Fruit fly (Drosophila melanogaster) whole organism, embryonic: ENCODE data around the gene Nepl20.

Source experiments
- Ada2b ChIP-seq: fragments of 200-800 bp; sonication (Bioruptor generic); IDR thresholded peaks from 2 replicates; pipeline ENCODE4 v1.3.6; 2022; ENCODE audit warnings: missing biosample characterization, missing genetic modification characterization
- C15 ChIP-seq: fragments of 200-800 bp; sonication (Bioruptor generic); IDR thresholded peaks from 3 replicates; pipeline ENCODE4 v1.3.6; 2022; ENCODE audit warnings: missing biosample characterization, missing genetic modification characterization
- CG10462 ChIP-seq: fragments of 200-800 bp; sonication (Bioruptor generic); optimal IDR thresholded peaks from 2 replicates; lab custom pipeline; 2016; ENCODE audit warnings: missing biosample characterization, missing genetic modification characterization
- CG14860 ChIP-seq: fragments of 200-800 bp; sonication (Bioruptor generic); IDR thresholded peaks from 3 replicates; pipeline ENCODE4 v1.3.6; 2022; ENCODE audit warnings: missing biosample characterization, missing genetic modification characterization; ENCODE audit not compliant: partially characterized antibody
- CG15011 ChIP-seq: fragments of 200-800 bp; sonication (Bioruptor generic); optimal IDR thresholded peaks from 3 replicates; lab custom pipeline; 2018; ENCODE audit warnings: missing biosample characterization, mild to moderate bottlenecking, missing genetic modification characterization
- CG1529 ChIP-seq: fragments of 200-800 bp; sonication (Bioruptor generic); optimal IDR thresholded peaks from 3 replicates; lab custom pipeline; 2018; ENCODE audit warnings: missing biosample characterization, missing genetic modification characterization
- CG17361 ChIP-seq: fragments of 200-800 bp; sonication (Bioruptor generic); IDR thresholded peaks from 3 replicates; pipeline ENCODE4 v1.3.6; 2022; ENCODE audit warnings: missing biosample characterization, missing genetic modification characterization
- CG2120 ChIP-seq: fragments of 200-800 bp; sonication (Bioruptor generic); optimal IDR thresholded peaks from 3 replicates; lab custom pipeline; 2016; ENCODE audit warnings: missing biosample characterization, missing genetic modification characterization
- CG30403 ChIP-seq: fragments of 200-800 bp; sonication (Bioruptor generic); optimal IDR thresholded peaks from 3 replicates; lab custom pipeline; 2016; ENCODE audit warnings: missing biosample characterization, missing genetic modification characterization
- CG32767 ChIP-seq: fragments of 200-800 bp; sonication (Bioruptor generic); IDR thresholded peaks from 2 replicates; pipeline ENCODE4 v1.3.6; 2022; ENCODE audit warnings: missing biosample characterization, missing genetic modification characterization
- CG3995 ChIP-seq: fragments of 200-800 bp; sonication (Bioruptor generic); optimal IDR thresholded peaks from 3 replicates; lab custom pipeline; 2016; ENCODE audit warnings: missing biosample characterization, missing genetic modification characterization
- CG4360 ChIP-seq: fragments of 200-800 bp; sonication (Bioruptor generic); IDR thresholded peaks from 2 replicates; pipeline ENCODE4 v1.3.6; 2022; ENCODE audit warnings: missing biosample characterization, missing genetic modification characterization
- CG5245 ChIP-seq: fragments of 200-800 bp; sonication (Bioruptor generic); optimal IDR thresholded peaks from 3 replicates; lab custom pipeline; 2016; ENCODE audit warnings: missing biosample characterization, missing genetic modification characterization
- CG6813 ChIP-seq: fragments of 200-800 bp; sonication (Bioruptor generic); optimal IDR thresholded peaks from 2 replicates; lab custom pipeline; 2017; ENCODE audit warnings: missing biosample characterization, missing genetic modification characterization, mild to moderate bottlenecking, moderate library complexity, missing genetic modification reagents
- CG7357 ChIP-seq: fragments of 200-800 bp; sonication (Bioruptor generic); IDR thresholded peaks from 3 replicates; pipeline ENCODE4 v1.3.6; 2022; ENCODE audit warnings: missing biosample characterization, missing genetic modification characterization
- CG7745 ChIP-seq: fragments of 200-800 bp; sonication (Bioruptor generic); optimal IDR thresholded peaks from 2 replicates; lab custom pipeline; 2018; ENCODE audit warnings: missing biosample characterization, mild to moderate bottlenecking, missing genetic modification characterization, moderate library complexity
- Doc3 ChIP-seq: fragments of 200-800 bp; sonication (Bioruptor generic); IDR thresholded peaks from 3 replicates; pipeline ENCODE4 v1.3.6; 2022; ENCODE audit warnings: missing biosample characterization, missing genetic modification characterization; ENCODE audit not compliant: partially characterized antibody
- ERR ChIP-seq: fragments of 200-800 bp; sonication (Bioruptor generic); optimal IDR thresholded peaks from 2 replicates; lab custom pipeline; 2016; ENCODE audit warnings: missing biosample characterization, missing genetic modification characterization
- GATAe ChIP-seq: fragments of 200-800 bp; sonication (Bioruptor generic); conservative IDR thresholded peaks from 2 replicates; pipeline ENCODE4 v1.3.6; 2022; ENCODE audit warnings: missing biosample characterization, missing genetic modification characterization
- Hey ChIP-seq: fragments of 200-800 bp; sonication (Bioruptor generic); optimal IDR thresholded peaks from 3 replicates; lab custom pipeline; 2018; ENCODE audit warnings: missing biosample characterization, mild to moderate bottlenecking, missing genetic modification characterization
- Tbp ChIP-seq: fragments of >200 bp; optimal IDR thresholded peaks from 2 replicates; lab custom pipeline; 2018; ENCODE audit warnings: missing biosample characterization, missing genetic modification characterization
- Trl ChIP-seq, 3 experiments: fragments of >200 bp in 2 of 3; fragments of 200-800 bp in 1 of 3; sonication (Bioruptor generic) in 1 of 3; optimal IDR thresholded peaks; 2 replicates in 1 of 3; 3 replicates in 2 of 3; lab custom pipeline; 2016 to 2017; ENCODE audit warnings: missing biosample characterization in 1 of 3, missing genetic modification characterization in 1 of 3
- Xrp1 ChIP-seq: fragments of 200-800 bp; sonication (Bioruptor generic); IDR thresholded peaks from 2 replicates; pipeline ENCODE4 v1.3.6; 2022; ENCODE audit warnings: missing biosample characterization, missing genetic modification characterization
- ase ChIP-seq: fragments of 200-800 bp; sonication (Bioruptor generic); IDR thresholded peaks from 3 replicates; pipeline ENCODE4 v1.3.6; 2022; ENCODE audit warnings: missing biosample characterization, missing genetic modification characterization
- cad ChIP-seq: fragments of >200 bp; optimal IDR thresholded peaks from 2 replicates; lab custom pipeline; 2017; ENCODE audit warnings: missing biosample characterization, missing genetic modification characterization
- corto ChIP-seq: fragments of 200-800 bp; sonication (Bioruptor generic); optimal IDR thresholded peaks from 2 replicates; lab custom pipeline; 2016; ENCODE audit warnings: missing biosample characterization, mild to moderate bottlenecking, missing genetic modification characterization, moderate library complexity
- croc ChIP-seq: fragments of 200-800 bp; sonication (Bioruptor generic); conservative IDR thresholded peaks from 3 replicates; pipeline ENCODE4 v1.3.6; 2022; ENCODE audit warnings: missing biosample characterization, missing genetic modification characterization
- dmrt11E ChIP-seq: fragments of 200-800 bp; sonication (Bioruptor generic); optimal IDR thresholded peaks from 3 replicates; lab custom pipeline; 2018; ENCODE audit warnings: missing biosample characterization, mild to moderate bottlenecking, missing genetic modification characterization, moderate library complexity
- dmrt99B ChIP-seq: fragments of 200-800 bp; sonication (Bioruptor generic); optimal IDR thresholded peaks from 2 replicates; lab custom pipeline; 2018; ENCODE audit warnings: missing biosample characterization, mild to moderate bottlenecking, missing genetic modification characterization, moderate library complexity
- dpn ChIP-seq, 2 experiments: fragments of 200-800 bp; sonication (Bioruptor generic); optimal IDR thresholded peaks; 3 replicates each; lab custom pipeline; 2016; ENCODE audit warnings: missing biosample characterization in 2 of 2, missing genetic modification characterization in 2 of 2
- fd64A ChIP-seq: fragments of 200-800 bp; sonication (Bioruptor generic); optimal IDR thresholded peaks from 3 replicates; lab custom pipeline; 2018; ENCODE audit warnings: missing biosample characterization, mild to moderate bottlenecking, missing genetic modification characterization
- lbe ChIP-seq: fragments of 200-800 bp; sonication (Bioruptor generic); optimal IDR thresholded peaks from 2 replicates; lab custom pipeline; 2016; ENCODE audit warnings: missing biosample characterization, mild to moderate bottlenecking, missing genetic modification characterization
- lola ChIP-seq, 3 experiments: fragments of >200 bp in 2 of 3; fragments of 200-800 bp in 1 of 3; sonication (Bioruptor generic) in 1 of 3; optimal IDR thresholded peaks; 2 replicates each; lab custom pipeline; 2017 to 2019; ENCODE audit warnings: missing biosample characterization in 3 of 3, missing genetic modification characterization in 3 of 3, mild to moderate bottlenecking in 1 of 3, moderate library complexity in 1 of 3
- mirr ChIP-seq: fragments of 200-800 bp; sonication (Bioruptor generic); optimal IDR thresholded peaks from 3 replicates; lab custom pipeline; 2018; ENCODE audit warnings: missing biosample characterization, mild to moderate bottlenecking, missing genetic modification characterization
- psq ChIP-seq: fragments of 200-800 bp; sonication (Bioruptor generic); optimal IDR thresholded peaks from 2 replicates; lab custom pipeline; 2017; ENCODE audit warnings: missing biosample characterization, missing genetic modification characterization
- sens ChIP-seq: fragments of 200-800 bp; sonication (Bioruptor generic); peaks from one replicate; lab custom pipeline; 2016; ENCODE audit warnings: missing biosample characterization, missing genetic modification characterization
- sr ChIP-seq: fragments of 200-800 bp; sonication (Bioruptor generic); IDR thresholded peaks from 3 replicates; pipeline ENCODE4 v1.3.6; 2022; ENCODE audit warnings: missing biosample characterization, missing genetic modification characterization
- zfh2 ChIP-seq: fragments of 200-800 bp; sonication (Bioruptor generic); optimal IDR thresholded peaks from 2 replicates; lab custom pipeline; 2016; ENCODE audit warnings: missing biosample characterization, missing genetic modification characterization

Gene Nepl20

dm6 chr3R:28831626-28832267 is 48.8 kb upstream of the Nepl20 start, which contains the start of gene WASp (continued):
- TF ChIP-seq CG5245 (GFP tag; lab: Kevin White, UChicago): peak; percentile 20
- TF ChIP-seq CG1529: no peak
- peak; percentile 22 for TF ChIP-seq mirr (GFP tag; lab: Kevin White, UChicago)
- 0 out of 2 replicates have a peak, but pooled peaks have one; percentile 47 for TF ChIP-seq GATAe
- TF ChIP-seq CG7357 (GFP tag; lab: Robert Waterston, UW): peak; percentile 44; the same call in 1 of the 3 replicates
- TF ChIP-seq CG17361 (GFP tag; lab: Robert Waterston, UW): peak; percentile 72; the same call in 2 of the 3 replicates
- peak; percentile 36 for TF ChIP-seq CG10462
- peak; percentile 63; the same call in 2 of the 3 replicates for TF ChIP-seq sr (GFP tag; lab: Robert Waterston, UW)
- TF ChIP-seq CG6813 (GFP tag; lab: Kevin White, UChicago): peak; percentile 63
- TF ChIP-seq dmrt99B (tag; lab: Kevin White, UChicago): no peak
- TF ChIP-seq cad (GFP tag; lab: Kevin White, UChicago): no peak
- TF ChIP-seq corto (GFP tag; lab: Kevin White, UChicago): no peak
- no peak for TF ChIP-seq psq (GFP tag; lab: Kevin White, UChicago)
- 0 out of 2 replicates have a peak, but pooled peaks have one; percentile 33 for TF ChIP-seq Ada2b

dm6 chr3R:28840620-28841019 is 40.0 kb upstream of the Nepl20 start:
- TF ChIP-seq ase (GFP tag; lab: Robert Waterston, UW) (no peak), C15 (GFP tag; lab: Robert Waterston, UW) (no peak), CG3995 (GFP tag; lab: Kevin White, UChicago) (no peak), CG32767 (no peak), CG15011 (GFP tag; lab: Kevin White, UChicago) (no peak), lbe (GFP tag; lab: Kevin White, UChicago) (no peak), CG7745 (tag; lab: Kevin White, UChicago) (no peak), ERR (GFP tag; lab: Kevin White, UChicago) (no peak), Doc3 (GFP tag; lab: Robert Waterston, UW) (no peak), Trl (optimal IDR thresholded peaks at IDR 0.05; lab: Kevin White, UChicago) (no peak), Trl (GFP tag; optimal IDR thresholded peaks at IDR 0.05; lab: Kevin White, UChicago) (no peak), CG14860 (GFP tag; lab: Robert Waterston, UW) (no peak), CG30403 (GFP tag; lab: Kevin White, UChicago) (no peak), fd64A (GFP tag; lab: Kevin White, UChicago) (no peak), lola (GFP tag; optimal IDR thresholded peaks at IDR 0.05; lab: Kevin White, UChicago) (no peak), zfh2 (GFP tag; lab: Kevin White, UChicago) (no peak), CG2120 (GFP tag; lab: Kevin White, UChicago) (no peak), croc (GFP tag; lab: Robert Waterston, UW) (no peak)

- TF ChIP-seq Xrp1 (GFP tag; lab: Robert Waterston, UW): 0 out of 2 replicates have a peak, but pooled peaks have one; percentile 15
- TF ChIP-seq dpn (GFP tag; optimal IDR thresholded peaks at IDR 0.05; lab: Kevin White, UChicago): no peak
- no peak for TF ChIP-seq Tbp (GFP tag; lab: Kevin White, UChicago)
- no peak for TF ChIP-seq Hey
- TF ChIP-seq dmrt11E (tag; lab: Kevin White, UChicago): peak; percentile 7
- TF ChIP-seq CG4360 (GFP tag; lab: Robert Waterston, UW): no peak
- peak; percentile 45 for TF ChIP-seq sens (GFP tag; lab: Kevin White, UChicago)
Measured at dm6 chr3R:28841968-28842367, 38.6 kb upstream of the Nepl20 start.
